Fruit fly (Drosophila melanogaster): Measurements from ENCODE around the gene Ten-a.
A peak's percentile ranks its signal among the peaks of the same experiment; 100 is the strongest.

Gene Ten-a

DNA sequence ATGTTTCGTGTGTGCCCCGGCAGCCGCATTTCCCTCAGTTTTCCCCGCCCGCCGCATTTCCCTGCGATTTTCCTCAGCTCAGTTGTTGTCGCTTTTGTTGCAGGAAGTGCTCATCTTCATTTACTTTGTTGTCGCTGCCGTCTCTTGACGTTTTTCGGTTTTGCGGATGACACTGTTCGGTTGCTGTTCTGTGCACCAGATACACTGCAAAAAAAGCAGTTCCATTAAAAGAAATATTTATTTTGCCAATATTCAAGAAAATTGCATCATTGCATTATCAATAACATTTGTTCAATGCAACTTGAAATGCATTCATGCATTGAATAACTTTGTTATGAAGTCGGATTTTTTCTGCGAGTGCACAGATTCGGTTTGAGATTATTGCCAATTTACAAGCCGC lies 174.1 kb downstream of the Ten-a start (continued):
- TF ChIP-seq CG6765 (GFP tag; optimal IDR thresholded peaks at IDR 0.05) = no peak
- peak; percentile 49 for TF ChIP-seq dmrt99B (tag; optimal IDR thresholded peaks at IDR 0.05)
- no peak for TF ChIP-seq Dfd (GFP tag; optimal IDR thresholded peaks at IDR 0.05)
- peak; percentile 38 for TF ChIP-seq CG2875 (GFP tag; optimal IDR thresholded peaks at IDR 0.05)
- peak; percentile 55 for TF ChIP-seq Xbp1 (GFP tag; optimal IDR thresholded peaks at IDR 0.05)
- peak; percentile 49 for TF ChIP-seq CG7839 (tag; optimal IDR thresholded peaks at IDR 0.05)
- TF ChIP-seq CG8281 (tag; optimal IDR thresholded peaks at IDR 0.05) = no peak
- no peak for TF ChIP-seq CG4617 (GFP tag; optimal IDR thresholded peaks at IDR 0.05; ENCODE audit: borderline replicate concordance)
- peak; percentile 65 for TF ChIP-seq CG9727 (GFP tag; optimal IDR thresholded peaks at IDR 0.05)
- TF ChIP-seq eve (GFP tag; optimal IDR thresholded peaks at IDR 0.05) = peak; percentile 42 to 63
- peak; percentile 27 for TF ChIP-seq Abd-B (GFP tag; optimal IDR thresholded peaks at IDR 0.05)
- TF ChIP-seq bowl (GFP tag; IDR thresholded peaks at IDR 0.05) = no peak
- no peak for TF ChIP-seq CG43689 (GFP tag; IDR thresholded peaks at IDR 0.05)
- no peak for TF ChIP-seq CG6791 (GFP tag; IDR thresholded peaks at IDR 0.05; ENCODE audit: partially characterized antibody)
- TF ChIP-seq fd64A (GFP tag; optimal IDR thresholded peaks at IDR 0.05) = no peak
- no peak for TF ChIP-seq yki (optimal IDR thresholded peaks at IDR 0.05)
- no peak for TF ChIP-seq Usf (GFP tag; optimal IDR thresholded peaks at IDR 0.05)
- peak; percentile 26; the same call in 1 of the 2 replicates for TF ChIP-seq CG14441 (GFP tag; IDR thresholded peaks at IDR 0.05)
- no peak for TF ChIP-seq MBD-R2 (GFP tag; IDR thresholded peaks at IDR 0.05)
- peak; percentile 10 for TF ChIP-seq CG10654 (GFP tag; optimal IDR thresholded peaks at IDR 0.05)
- no peak for TF ChIP-seq Stat92E (GFP tag; optimal IDR thresholded peaks at IDR 0.05)
- no peak for TF ChIP-seq gce (GFP tag; IDR thresholded peaks at IDR 0.05)
- peak; percentile 42; the same call in 1 of the 3 replicates for TF ChIP-seq CG11093 (GFP tag; IDR thresholded peaks at IDR 0.05)
- no peak for TF ChIP-seq sd (tag; optimal IDR thresholded peaks at IDR 0.05)
- TF ChIP-seq Drgx (GFP tag; IDR thresholded peaks at IDR 0.05) = peak; percentile 89
- no peak for TF ChIP-seq eyg (GFP tag; optimal IDR thresholded peaks at IDR 0.05)
- peak; percentile 48 for TF ChIP-seq Spps (tag; optimal IDR thresholded peaks at IDR 0.05)
- no peak for TF ChIP-seq NFAT (GFP tag; IDR thresholded peaks at IDR 0.05)
- TF ChIP-seq D19B (GFP tag; optimal IDR thresholded peaks at IDR 0.05) = no peak
- peak; percentile 50 for TF ChIP-seq row (GFP tag; IDR thresholded peaks at IDR 0.05)
- TF ChIP-seq CG12659 (GFP tag; optimal IDR thresholded peaks at IDR 0.05) = no peak
- no peak for TF ChIP-seq bbx (GFP tag; IDR thresholded peaks at IDR 0.05; ENCODE audit: partially characterized antibody)
- TF ChIP-seq Sox102F (GFP tag; optimal IDR thresholded peaks at IDR 0.05) = peak; percentile 70
- peak; percentile 44 for TF ChIP-seq CG10267 (tag; optimal IDR thresholded peaks at IDR 0.05)
- TF ChIP-seq Trl (optimal IDR thresholded peaks at IDR 0.05) = no peak
- no peak for TF ChIP-seq Trl (GFP tag; optimal IDR thresholded peaks at IDR 0.05)
- TF ChIP-seq CG11247 (GFP tag; IDR thresholded peaks at IDR 0.05) = 0 out of 2 replicates have a peak, but pooled peaks have one; percentile 50
- no peak for TF ChIP-seq scrt (GFP tag; optimal IDR thresholded peaks at IDR 0.05)
- TF ChIP-seq mld (GFP tag; IDR thresholded peaks at IDR 0.05; ENCODE audit: partially characterized antibody) = no peak
- TF ChIP-seq CHES-1-like (GFP tag; optimal IDR thresholded peaks at IDR 0.05) = peak; percentile 44
- TF ChIP-seq CG10209 (GFP tag; optimal IDR thresholded peaks at IDR 0.05) = peak; percentile 41
- peak; percentile 53 for TF ChIP-seq CG7271 (tag; optimal IDR thresholded peaks at IDR 0.05)
- peak; percentile 15 for TF ChIP-seq CG2202 (tag; optimal IDR thresholded peaks at IDR 0.05)
- TF ChIP-seq esg (GFP tag; conservative IDR thresholded peaks at IDR 0.05) = 0 out of 2 replicates have a peak, but pooled peaks have one; percentile 16
- peak; percentile 39 for TF ChIP-seq ind (GFP tag; optimal IDR thresholded peaks at IDR 0.05)
- no peak for TF ChIP-seq Dll (GFP tag; IDR thresholded peaks at IDR 0.05; ENCODE audit: partially characterized antibody)
- no peak for TF ChIP-seq NK7.1 (GFP tag; optimal IDR thresholded peaks at IDR 0.05)
- no peak for TF ChIP-seq zfh2 (GFP tag; optimal IDR thresholded peaks at IDR 0.05)
- TF ChIP-seq sima (GFP tag; optimal IDR thresholded peaks at IDR 0.05) = no peak
- peak; percentile 53; the same call in 2 of the 3 replicates for TF ChIP-seq croc (GFP tag; conservative IDR thresholded peaks at IDR 0.05)
- TF ChIP-seq knrl (GFP tag; IDR thresholded peaks at IDR 0.05; ENCODE audit: partially characterized antibody) = no peak
